Fruit fly (Drosophila melanogaster) whole organism, adult: ENCODE measurements around the gene Bicra.
A peak's percentile ranks its signal among the peaks of the same experiment; 100 is the strongest.

Experiments used
- CG11617 ChIP-seq: fragments of 200-800 bp; sonication (Bioruptor generic); optimal IDR thresholded peaks from 2 replicates; lab custom pipeline; 2017; ENCODE audit warnings: mild to moderate bottlenecking, missing biosample characterization, missing genetic modification reagents, missing genetic modification characterization
- CG14711 ChIP-seq: fragments of 200-800 bp; sonication (Bioruptor generic); optimal IDR thresholded peaks from 2 replicates; lab custom pipeline; 2018; ENCODE audit warnings: missing biosample characterization, mild to moderate bottlenecking, missing genetic modification characterization, moderate library complexity
- CG33017 ChIP-seq: fragments of 200-800 bp; sonication (Bioruptor generic); optimal IDR thresholded peaks from 2 replicates; lab custom pipeline; 2018; ENCODE audit warnings: missing biosample characterization, mild to moderate bottlenecking, missing genetic modification characterization, moderate library complexity
- CG7101 ChIP-seq: fragments of 200-800 bp; sonication (Bioruptor generic); optimal IDR thresholded peaks from 2 replicates; lab custom pipeline; 2018; ENCODE audit warnings: missing biosample characterization, mild to moderate bottlenecking, missing genetic modification characterization, moderate library complexity
- Clk ChIP-seq: fragments of 200-800 bp; sonication (Bioruptor generic); optimal IDR thresholded peaks from 2 replicates; lab custom pipeline; 2017; ENCODE audit warnings: missing biosample characterization, missing genetic modification characterization
- Crg-1 ChIP-seq: fragments of 200-800 bp; sonication (Bioruptor generic); optimal IDR thresholded peaks from 2 replicates; lab custom pipeline; 2016; ENCODE audit warnings: missing biosample characterization, missing genetic modification characterization
- Mnt ChIP-seq: fragments of 200-800 bp; sonication (Bioruptor generic); optimal IDR thresholded peaks from 2 replicates; lab custom pipeline; 2016; ENCODE audit warnings: missing biosample characterization, mild to moderate bottlenecking, missing genetic modification characterization
- cnc ChIP-seq, 2 experiments: fragments of >200 bp; optimal IDR thresholded peaks; 2 replicates each; lab custom pipeline; 2017
- kay ChIP-seq: fragments of 200-800 bp; sonication (Bioruptor generic); peaks from one replicate; lab custom pipeline; 2016; ENCODE audit warnings: missing biosample characterization, missing genetic modification characterization, borderline replicate concordance
- ovo ChIP-seq: fragments of 200-800 bp; sonication (Bioruptor generic); optimal IDR thresholded peaks from 2 replicates; lab custom pipeline; 2016; ENCODE audit warnings: missing biosample characterization, missing genetic modification characterization
- pad ChIP-seq: fragments of 200-800 bp; sonication (Bioruptor generic); optimal IDR thresholded peaks from 3 replicates; lab custom pipeline; 2017; ENCODE audit warnings: missing biosample characterization, missing genetic modification characterization, mild to moderate bottlenecking, moderate library complexity, missing genetic modification reagents
- toe ChIP-seq: fragments of 200-800 bp; sonication (Bioruptor generic); optimal IDR thresholded peaks from 2 replicates; lab custom pipeline; 2016; ENCODE audit warnings: missing biosample characterization, missing genetic modification characterization

dm6 chr3R:29083459-29084457, 20.9 kb downstream of the Bicra start:
- peak; percentile 66 for TF ChIP-seq kay (GFP tag; lab: Kevin White, UChicago)
- no peak for TF ChIP-seq Clk (GFP tag; lab: Kevin White, UChicago)
- no peak for TF ChIP-seq toe (GFP tag; lab: Kevin White, UChicago)
- no peak for TF ChIP-seq pad (GFP tag; lab: Kevin White, UChicago)
- TF ChIP-seq CG7101: no peak
- no peak for TF ChIP-seq Mnt
- TF ChIP-seq ovo (GFP tag; lab: Kevin White, UChicago): no peak
- no peak for TF ChIP-seq CG33017 (tag; lab: Kevin White, UChicago)
- TF ChIP-seq cnc (optimal IDR thresholded peaks at IDR 0.05; lab: Kevin White, UChicago): no peak
- no peak for TF ChIP-seq Crg-1 (GFP tag; lab: Kevin White, UChicago)
- no peak for TF ChIP-seq CG14711
- no peak for TF ChIP-seq CG11617 (GFP tag; lab: Kevin White, UChicago)
